Worm (Caenorhabditis elegans) whole organism, L4 larva: ENCODE results near the gene hsp-12.2.

Source experiments
- F37D6.2 ChIP-seq: sonication (generic microtip); optimal IDR thresholded peaks from 2 replicates; lab custom pipeline; 2016; ENCODE audit warnings: mild to moderate bottlenecking, missing genetic modification characterization, missing compliant biosample characterization
- F44E2.7 ChIP-seq: fragments of 200-800 bp; sonication (Bioruptor generic); IDR thresholded peaks from 2 replicates; pipeline ENCODE4 v2.1.2; 2022; ENCODE audit warnings: missing genetic modification characterization, missing compliant biosample characterization
- F49E8.2 ChIP-seq: sonication (generic microtip); optimal IDR thresholded peaks from 2 replicates; lab custom pipeline; 2016; ENCODE audit warnings: missing compliant biosample characterization, mild to moderate bottlenecking, missing genetic modification characterization, borderline replicate concordance
- Y48G9A.11 ChIP-seq: fragments of 200-800 bp; sonication (Bioruptor generic); IDR thresholded peaks from 2 replicates; pipeline ENCODE4 v1.3.6; 2022; ENCODE audit warnings: missing genetic modification reagents, missing genetic modification characterization, missing compliant biosample characterization
- attf-4 ChIP-seq: sonication (generic microtip); optimal IDR thresholded peaks from 3 replicates; lab custom pipeline; 2017; ENCODE audit warnings: missing biosample characterization, missing genetic modification characterization
- ceh-62 ChIP-seq: sonication (generic microtip); optimal IDR thresholded peaks from 2 replicates; lab custom pipeline; 2017; ENCODE audit warnings: missing biosample characterization, missing genetic modification characterization
- ceh-82 ChIP-seq: sonication (generic microtip); optimal IDR thresholded peaks from 2 replicates; lab custom pipeline; 2017; ENCODE audit warnings: missing biosample characterization, missing genetic modification characterization
- cey-2 ChIP-seq: sonication (generic microtip); optimal IDR thresholded peaks from 3 replicates; lab custom pipeline; 2017; ENCODE audit warnings: missing genetic modification characterization, mild to moderate bottlenecking, missing compliant biosample characterization, antibody characterized with exemption, borderline replicate concordance; ENCODE audit not compliant: insufficient read depth
- daf-16 ChIP-seq, 3 experiments: sonication (generic microtip); optimal IDR thresholded peaks; 2 replicates each; lab custom pipeline; 2016 to 2017; ENCODE audit warnings: missing genetic modification characterization in 3 of 3, missing genetic modification reagents in 3 of 3, mild to moderate bottlenecking in 2 of 3, missing compliant biosample characterization in 2 of 3, missing biosample characterization in 1 of 3, moderate library complexity in 1 of 3
- daf-19 ChIP-seq: fragments of 200-800 bp; sonication (Bioruptor generic); conservative IDR thresholded peaks from 2 replicates; pipeline ENCODE4 v1.3.6; 2022; ENCODE audit warnings: missing genetic modification characterization, missing compliant biosample characterization
- daf-8 ChIP-seq: fragments of 200-800 bp; sonication (Bioruptor generic); IDR thresholded peaks from 2 replicates; pipeline ENCODE4 v1.3.6; 2022; ENCODE audit warnings: missing genetic modification characterization, missing compliant biosample characterization
- dmd-6 ChIP-seq: fragments of 200-800 bp; sonication (Bioruptor generic); IDR thresholded peaks from 2 replicates; pipeline ENCODE4 v1.3.6; 2022; ENCODE audit warnings: missing genetic modification reagents, missing genetic modification characterization, missing compliant biosample characterization
- dmd-9 ChIP-seq: fragments of 200-800 bp; sonication (Bioruptor generic); IDR thresholded peaks from 2 replicates; pipeline ENCODE4 v1.3.6; 2022; ENCODE audit warnings: missing genetic modification reagents, missing genetic modification characterization, missing compliant biosample characterization
- dpl-1 ChIP-seq: fragments of 150-350 bp; optimal IDR thresholded peaks from 2 replicates; lab custom pipeline; 2014; ENCODE audit warnings: missing biosample characterization, missing genetic modification reagents, missing genetic modification characterization
- dve-1 ChIP-seq: sonication (generic microtip); optimal IDR thresholded peaks from 2 replicates; lab custom pipeline; 2017; ENCODE audit warnings: antibody characterized with exemption, mild to moderate bottlenecking, missing genetic modification characterization, missing compliant biosample characterization; ENCODE audit not compliant: insufficient read depth
- egl-27 ChIP-seq: sonication (generic microtip); optimal IDR thresholded peaks from 3 replicates; lab custom pipeline; 2017; ENCODE audit warnings: missing biosample characterization, missing genetic modification reagents, missing genetic modification characterization
- fkh-10 ChIP-seq: fragments of 150-350 bp; optimal IDR thresholded peaks from 2 replicates; lab custom pipeline; 2014; ENCODE audit warnings: missing biosample characterization, missing genetic modification reagents, missing genetic modification characterization
- hif-1 ChIP-seq, 2 experiments: sonication (generic microtip); optimal IDR thresholded peaks; 2 replicates each; lab custom pipeline; 2016 to 2017; ENCODE audit warnings: missing compliant biosample characterization in 2 of 2, missing genetic modification characterization in 2 of 2, missing genetic modification reagents in 2 of 2, missing genotype in 2 of 2, mild to moderate bottlenecking in 1 of 2
- hlh-11 ChIP-seq: fragments of 200-800 bp; sonication (Bioruptor generic); optimal IDR thresholded peaks from 2 replicates; lab custom pipeline; 2018; ENCODE audit warnings: mild to moderate bottlenecking, missing genetic modification characterization, missing compliant biosample characterization
- hlh-30 ChIP-seq: sonication (generic microtip); optimal IDR thresholded peaks from 2 replicates; lab custom pipeline; 2017; ENCODE audit warnings: antibody characterized with exemption, mild to moderate bottlenecking, missing genetic modification characterization, missing compliant biosample characterization; ENCODE audit not compliant: insufficient read depth
- lim-7 ChIP-seq: fragments of 200-800 bp; sonication (Bioruptor generic); IDR thresholded peaks from 2 replicates; pipeline ENCODE4 v1.3.6; 2022; ENCODE audit warnings: missing genetic modification characterization, missing compliant biosample characterization
- lin-13 ChIP-seq: fragments of 150-350 bp; optimal IDR thresholded peaks from 2 replicates; lab custom pipeline; 2014; ENCODE audit warnings: missing biosample characterization, missing genetic modification reagents, missing genetic modification characterization
- lin-39 ChIP-seq: fragments of 150-350 bp; optimal IDR thresholded peaks from 2 replicates; lab custom pipeline; 2014; ENCODE audit warnings: missing biosample characterization, missing genetic modification reagents, missing genetic modification characterization
- lir-3 ChIP-seq: sonication (generic microtip); optimal IDR thresholded peaks from 2 replicates; lab custom pipeline; 2016; ENCODE audit warnings: mild to moderate bottlenecking, missing genetic modification characterization, missing compliant biosample characterization
- lsy-2 ChIP-seq, 2 experiments: fragments of 150-350 bp in 1 of 2; sonication (generic microtip) in 1 of 2; optimal IDR thresholded peaks; 2 replicates each; lab custom pipeline; 2014 to 2017; ENCODE audit warnings: missing biosample characterization in 2 of 2, missing genetic modification characterization in 2 of 2
- mep-1 ChIP-seq: fragments of 150-350 bp; sonication (generic microtip); optimal IDR thresholded peaks from 3 replicates; lab custom pipeline; 2014; ENCODE audit warnings: missing biosample characterization, missing genetic modification characterization
- mes-2 ChIP-seq: sonication (generic microtip); optimal IDR thresholded peaks from 2 replicates; lab custom pipeline; 2016; ENCODE audit warnings: missing genotype, mild to moderate bottlenecking, missing genetic modification characterization, missing compliant biosample characterization; ENCODE audit not compliant: poor library complexity, severe bottlenecking
- mxl-2 ChIP-seq: fragments of 200-800 bp; sonication (Bioruptor generic); conservative IDR thresholded peaks from 2 replicates; pipeline ENCODE4 v1.3.6; 2022; ENCODE audit warnings: missing genetic modification reagents, missing genetic modification characterization, missing compliant biosample characterization
- nhr-111 ChIP-seq: fragments of 200-800 bp; sonication (Bioruptor generic); optimal IDR thresholded peaks from 2 replicates; lab custom pipeline; 2018; ENCODE audit warnings: mild to moderate bottlenecking, missing genetic modification characterization, missing compliant biosample characterization
- nhr-6 ChIP-seq: fragments of 150-350 bp; optimal IDR thresholded peaks from 2 replicates; lab custom pipeline; 2014; ENCODE audit warnings: missing biosample characterization, missing genetic modification characterization
- nhr-76 ChIP-seq: fragments of 150-350 bp; optimal IDR thresholded peaks from 2 replicates; lab custom pipeline; 2014; ENCODE audit warnings: missing biosample characterization, missing genetic modification characterization
- nhr-77 ChIP-seq: fragments of 150-350 bp; optimal IDR thresholded peaks from 2 replicates; lab custom pipeline; 2014; ENCODE audit warnings: missing biosample characterization, missing genetic modification characterization
- php-3 ChIP-seq: fragments of 200-800 bp; sonication (Bioruptor generic); IDR thresholded peaks from 2 replicates; pipeline ENCODE4 v1.3.6; 2022; ENCODE audit warnings: missing genetic modification reagents, missing genetic modification characterization, missing compliant biosample characterization
- pqm-1 ChIP-seq: sonication (generic microtip); optimal IDR thresholded peaks from 2 replicates; lab custom pipeline; 2017; ENCODE audit warnings: missing biosample characterization, missing genetic modification characterization
- rbr-2 ChIP-seq: sonication (generic microtip); optimal IDR thresholded peaks from 2 replicates; lab custom pipeline; 2016; ENCODE audit warnings: missing genotype, missing genetic modification characterization, missing compliant biosample characterization
- saeg-2 ChIP-seq: fragments of 200-800 bp; sonication (Bioruptor generic); IDR thresholded peaks from 2 replicates; pipeline ENCODE4 v1.3.6; 2022; ENCODE audit warnings: missing genetic modification reagents, missing genetic modification characterization, missing compliant biosample characterization
- skn-1 ChIP-seq: fragments of 150-350 bp; optimal IDR thresholded peaks from 2 replicates; lab custom pipeline; 2014; ENCODE audit warnings: missing biosample characterization, missing genetic modification characterization
- snpc-1.2 ChIP-seq: fragments of 200-800 bp; sonication (Bioruptor generic); IDR thresholded peaks from 2 replicates; pipeline ENCODE4 v1.3.6; 2022; ENCODE audit warnings: missing genetic modification reagents, missing genetic modification characterization, missing compliant biosample characterization
- spr-1 ChIP-seq: sonication (generic microtip); optimal IDR thresholded peaks from 2 replicates; lab custom pipeline; 2016; ENCODE audit warnings: mild to moderate bottlenecking, missing genetic modification characterization, missing compliant biosample characterization
- tra-1 ChIP-seq: fragments of 200-800 bp; sonication (Bioruptor generic); IDR thresholded peaks from 2 replicates; pipeline ENCODE4 v1.3.6; 2022; ENCODE audit warnings: missing genetic modification reagents, missing genetic modification characterization, missing compliant biosample characterization
- unc-130 ChIP-seq: sonication (generic microtip); optimal IDR thresholded peaks from 2 replicates; lab custom pipeline; 2016; ENCODE audit warnings: missing genetic modification reagents, missing genetic modification characterization, missing compliant biosample characterization
- unc-62 ChIP-seq, 3 experiments: fragments of 150-350 bp in 1 of 3; sonication (generic microtip); optimal IDR thresholded peaks in 2 of 3; peaks in 1 of 3; 1 replicate in 1 of 3; 2 replicates in 2 of 3; lab custom pipeline; 2014 to 2017; ENCODE audit warnings: missing biosample characterization in 3 of 3, missing genetic modification characterization in 3 of 3, missing genetic modification reagents in 3 of 3, missing genotype in 1 of 3
- zfp-3 ChIP-seq: fragments of 200-800 bp; sonication (Bioruptor generic); conservative IDR thresholded peaks from 2 replicates; pipeline ENCODE4 v1.3.6; 2022; ENCODE audit warnings: missing genetic modification reagents, missing genetic modification characterization, missing compliant biosample characterization
- ztf-11 ChIP-seq: fragments of 150-350 bp; optimal IDR thresholded peaks from 2 replicates; lab custom pipeline; 2014; ENCODE audit warnings: missing biosample characterization, missing genetic modification characterization

Gene hsp-12.2

ce11 chrIII:8145971-8146370 lies 8.1 kb downstream of the hsp-12.2 start (continued):
- TF ChIP-seq lin-13 (GFP tag; lab: Kevin White, UChicago), result no peak
- TF ChIP-seq nhr-76, result no peak
- no peak for TF ChIP-seq skn-1 (tag; lab: Kevin White, UChicago)
- TF ChIP-seq, all 104 proteins: peak for 3

DNA sequence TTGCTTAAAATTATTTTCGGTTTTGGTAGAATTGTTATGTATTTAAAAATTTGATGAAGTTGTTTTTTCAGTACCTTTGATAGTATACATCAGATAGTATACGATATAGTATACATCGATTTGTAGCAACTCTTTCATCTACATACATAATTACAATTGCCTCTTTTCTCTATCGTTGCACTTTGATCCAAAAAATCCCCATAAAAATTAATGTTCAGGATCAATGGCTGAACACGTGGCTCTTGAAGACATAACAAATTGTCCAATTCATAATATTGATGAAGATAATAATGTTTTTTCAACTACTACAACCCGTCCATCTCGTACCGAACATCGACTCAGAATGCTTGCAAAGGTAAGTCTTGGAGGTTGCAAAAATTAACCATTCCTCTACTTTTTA lies 10.9 kb downstream of the hsp-12.2 start, which contains the start of gene D2007.2:
Gene D2007.2, plus strand, starts transcription at position 213 of the 400 bp plus-strand sequence.
- TF ChIP-seq php-3 (GFP tag; lab: Robert Waterston, UW) (no peak), dmd-9 (GFP tag; lab: Robert Waterston, UW) (no peak), daf-19 (GFP tag; lab: Robert Waterston, UW) (no peak), unc-130 (no peak), hlh-11 (tag; lab: Kevin White, UChicago) (no peak), dpl-1 (no peak), F49E8.2 (tag; lab: Kevin White, UChicago) (no peak), spr-1 (no peak), lir-3 (tag; lab: Kevin White, UChicago) (no peak), hif-1 (tag; optimal IDR thresholded peaks at IDR 0.05; lab: Kevin White, UChicago) (no peak), cey-2 (tag; lab: Kevin White, UChicago) (no peak), tra-1 (GFP tag; lab: Robert Waterston, UW) (no peak), ztf-11 (tag; lab: Kevin White, UChicago) (no peak), fkh-10 (GFP tag; lab: Kevin White, UChicago) (no peak), ceh-62 (no peak), zfp-3 (GFP tag; lab: Robert Waterston, UW) (no peak)

DNA sequence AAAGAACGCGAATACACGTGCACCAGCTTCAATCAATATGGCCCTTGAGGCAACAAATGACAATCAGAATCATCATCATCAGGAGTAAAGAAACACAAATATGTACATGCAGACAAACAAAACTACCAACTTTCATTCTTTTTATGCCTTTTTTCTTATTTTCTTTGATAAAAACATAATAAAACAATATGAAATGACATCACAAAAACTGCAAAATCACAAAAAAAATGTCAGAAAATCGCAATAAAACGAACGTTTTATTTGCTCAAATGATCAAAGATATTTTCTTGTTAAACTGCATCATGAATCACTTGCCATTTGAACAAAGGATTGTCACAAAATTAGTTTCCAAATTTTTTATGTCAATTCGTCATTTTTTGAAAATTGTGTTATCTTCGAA lies 16.5 kb downstream of the hsp-12.2 start:
- TF ChIP-seq php-3 (GFP tag; lab: Robert Waterston, UW), result peak; percentile 88; the same call in 1 of the 2 replicates
- no peak for TF ChIP-seq lin-13 (GFP tag; lab: Kevin White, UChicago)
- TF ChIP-seq dmd-6 (GFP tag; lab: Robert Waterston, UW), result peak; percentile 11; the same call in 1 of the 2 replicates
- no peak for TF ChIP-seq saeg-2 (GFP tag; lab: Robert Waterston, UW)
- no peak for TF ChIP-seq snpc-1.2 (GFP tag; lab: Robert Waterston, UW)
- TF ChIP-seq pqm-1, result peak; percentile 55
- no peak for TF ChIP-seq F37D6.2
- peak; percentile 22 for TF ChIP-seq dpl-1
- peak; percentile 25 for TF ChIP-seq hlh-30
- TF ChIP-seq hlh-11 (tag; lab: Kevin White, UChicago), result peak; percentile 29
- TF ChIP-seq F44E2.7 (GFP tag; lab: Robert Waterston, UW), result no peak
- no peak for TF ChIP-seq daf-16 (GFP tag; optimal IDR thresholded peaks at IDR 0.05; lab: Kevin White, UChicago)
- peak; percentile 51 for TF ChIP-seq daf-16 (tag; optimal IDR thresholded peaks at IDR 0.05; lab: Kevin White, UChicago)
- no peak for TF ChIP-seq nhr-6
- no peak for TF ChIP-seq lim-7 (GFP tag; lab: Robert Waterston, UW)
- no peak for TF ChIP-seq mes-2 (tag; lab: Kevin White, UChicago)
- TF ChIP-seq rbr-2, result no peak
- TF ChIP-seq ceh-82, result no peak
- no peak for TF ChIP-seq nhr-77 (tag; lab: Kevin White, UChicago)
- TF ChIP-seq daf-8 (GFP tag; lab: Robert Waterston, UW), result no peak
- TF ChIP-seq mep-1 (tag; lab: Kevin White, UChicago), result no peak
- TF ChIP-seq dve-1 (tag; lab: Kevin White, UChicago), result peak; percentile 37
- TF ChIP-seq, all 104 proteins: peak for 8

DNA sequence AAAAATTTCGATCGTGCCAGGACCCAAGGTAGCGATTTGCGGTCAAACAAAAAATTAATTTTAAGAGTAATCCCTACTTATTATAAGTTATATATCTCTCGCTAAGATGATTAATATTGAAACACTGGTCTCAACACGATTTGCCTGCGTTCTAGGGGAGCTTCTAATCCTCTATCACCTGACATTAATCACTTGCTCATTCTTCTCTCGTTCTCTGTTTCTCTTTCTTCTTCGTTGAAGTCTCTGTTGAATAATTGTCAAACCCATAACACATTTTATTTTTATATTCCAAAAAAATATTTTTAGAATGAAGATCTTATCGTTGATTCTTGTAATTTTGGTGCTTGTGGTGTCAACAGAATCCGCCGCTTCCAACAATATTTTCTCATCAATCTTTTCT lies 17.3 kb downstream of the hsp-12.2 start, which contains the start of gene D2007.1:
Gene D2007.1, plus strand, starts transcription at position 301 of the 400 bp plus-strand sequence.
- no peak for TF ChIP-seq lim-7 (GFP tag; lab: Robert Waterston, UW)
- TF ChIP-seq Y48G9A.11, result no peak
- no peak for TF ChIP-seq dve-1 (tag; lab: Kevin White, UChicago)
- TF ChIP-seq nhr-77 (tag; lab: Kevin White, UChicago), result no peak
- no peak for TF ChIP-seq daf-16 (GFP tag; optimal IDR thresholded peaks at IDR 0.05; lab: Kevin White, UChicago)
- TF ChIP-seq daf-16 (tag; optimal IDR thresholded peaks at IDR 0.05; lab: Kevin White, UChicago), result no peak
- no peak for TF ChIP-seq nhr-111 (GFP tag; lab: Kevin White, UChicago)
- TF ChIP-seq mep-1 (tag; lab: Kevin White, UChicago), result peak; percentile 8
- peak; percentile 35 for TF ChIP-seq hlh-30
- TF ChIP-seq fkh-10 (GFP tag; lab: Kevin White, UChicago), result no peak
- TF ChIP-seq egl-27, result no peak
- TF ChIP-seq mxl-2 (GFP tag; lab: Robert Waterston, UW), result no peak
- no peak for TF ChIP-seq lin-39 (tag; lab: Kevin White, UChicago)
- peak in 1 of 2 experiments; percentile 42 for TF ChIP-seq unc-62 (GFP tag; optimal IDR thresholded peaks at IDR 0.05 in 1 of 2; lab: Kevin White, UChicago)
- no peak for TF ChIP-seq unc-62 (tag; optimal IDR thresholded peaks at IDR 0.05; lab: Kevin White, UChicago)
- TF ChIP-seq lsy-2 (tag; optimal IDR thresholded peaks at IDR 0.05; lab: Kevin White, UChicago), result peak in 1 of 2 experiments; percentile 20
- no peak for TF ChIP-seq attf-4 (tag; lab: Kevin White, UChicago)
